Worm (Caenorhabditis elegans): Measurements from ENCODE around the gene clec-6.

Gene clec-6

DNA sequence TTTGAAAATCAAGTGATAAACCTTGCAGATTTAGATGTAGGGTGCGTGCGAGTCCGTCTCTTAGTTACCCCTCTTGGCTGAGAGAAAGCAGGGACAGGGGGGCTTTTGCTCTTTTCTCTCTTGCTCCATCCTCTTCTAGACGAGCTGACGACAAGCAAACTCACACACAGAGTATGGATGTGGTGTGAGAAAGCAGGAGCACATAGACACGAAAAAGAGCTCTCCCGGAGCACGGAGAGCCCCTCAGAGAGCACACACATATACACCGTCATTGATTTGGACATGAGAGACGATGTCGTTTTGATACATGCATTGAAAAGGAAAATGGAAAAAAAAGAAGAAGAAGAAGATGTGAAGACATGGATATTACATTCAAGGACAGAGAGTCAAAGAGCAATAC is 11.6 kb downstream of the clec-6 start:
- TF ChIP-seq ztf-23 (GFP tag; IDR thresholded peaks at IDR 0.05) = no peak
- no peak for TF ChIP-seq med-1 (GFP tag; optimal IDR thresholded peaks at IDR 0.05; ENCODE audit: insufficient read depth)
- TF ChIP-seq cog-1 (tag; optimal IDR thresholded peaks at IDR 0.05) = no peak

DNA sequence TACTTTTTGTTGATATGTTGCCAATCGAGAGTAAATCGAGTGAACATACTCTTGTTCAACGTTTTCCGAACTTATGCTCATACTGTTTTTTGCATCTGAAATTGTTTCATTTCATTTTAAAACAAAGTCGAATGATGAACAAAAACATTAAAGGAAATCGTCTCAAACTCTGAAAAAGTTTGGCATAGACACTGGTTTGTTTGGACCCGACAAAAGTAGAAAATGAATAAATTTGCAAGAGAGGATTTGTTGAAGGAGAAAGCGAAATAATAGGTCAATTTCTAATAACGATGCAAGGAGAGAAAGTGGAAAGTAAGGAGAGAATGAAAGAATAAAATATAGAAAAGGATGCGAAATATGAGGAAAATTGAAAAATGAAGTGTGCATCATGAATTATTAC is 12.6 kb downstream of the clec-6 start, which contains the start of gene C35D10.12:
TSS of gene C35D10.12 (minus strand) at position 101 of the 400 bp plus-strand sequence.
- TF ChIP-seq ztf-23 (GFP tag; IDR thresholded peaks at IDR 0.05) = no peak
- TF ChIP-seq ref-1 (GFP tag; conservative IDR thresholded peaks at IDR 0.05) = no peak
- TF ChIP-seq med-1 (GFP tag; optimal IDR thresholded peaks at IDR 0.05; ENCODE audit: insufficient read depth) = no peak
- TF ChIP-seq T22C8.4 (GFP tag; IDR thresholded peaks at IDR 0.05) = no peak
- no peak for TF ChIP-seq tab-1 (GFP tag; IDR thresholded peaks at IDR 0.05)
- TF ChIP-seq klf-2 (GFP tag; conservative IDR thresholded peaks at IDR 0.05) = no peak

DNA sequence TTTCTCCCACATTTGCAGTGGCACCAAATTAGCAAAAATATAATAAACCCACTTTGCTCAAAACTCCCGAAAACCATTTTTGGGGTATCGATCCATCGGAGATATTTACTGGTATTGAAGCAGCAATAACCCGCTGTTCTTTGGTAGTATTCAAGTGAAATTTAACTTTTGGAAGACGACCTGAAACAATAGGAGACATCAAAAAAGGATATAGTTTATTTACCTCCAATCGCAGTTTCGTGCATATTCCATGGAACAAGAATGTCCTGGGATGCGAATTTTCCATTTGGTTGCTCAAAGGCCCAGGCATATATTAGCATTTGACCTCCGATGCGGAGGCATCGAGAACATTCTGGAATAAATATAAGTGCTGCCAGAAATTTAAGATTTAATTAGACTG is 13.8 kb downstream of the clec-6 start:
- TF ChIP-seq tab-1 (GFP tag; IDR thresholded peaks at IDR 0.05) (no peak), ref-1 (GFP tag; conservative IDR thresholded peaks at IDR 0.05) (no peak), klf-2 (GFP tag; conservative IDR thresholded peaks at IDR 0.05) (no peak), ztf-23 (GFP tag; IDR thresholded peaks at IDR 0.05) (no peak), T22C8.4 (GFP tag; IDR thresholded peaks at IDR 0.05) (no peak), flt-1 (GFP tag; IDR thresholded peaks at IDR 0.05) (no peak), med-1 (GFP tag; optimal IDR thresholded peaks at IDR 0.05; ENCODE audit: insufficient read depth) (no peak), cog-1 (tag; optimal IDR thresholded peaks at IDR 0.05) (no peak)

DNA sequence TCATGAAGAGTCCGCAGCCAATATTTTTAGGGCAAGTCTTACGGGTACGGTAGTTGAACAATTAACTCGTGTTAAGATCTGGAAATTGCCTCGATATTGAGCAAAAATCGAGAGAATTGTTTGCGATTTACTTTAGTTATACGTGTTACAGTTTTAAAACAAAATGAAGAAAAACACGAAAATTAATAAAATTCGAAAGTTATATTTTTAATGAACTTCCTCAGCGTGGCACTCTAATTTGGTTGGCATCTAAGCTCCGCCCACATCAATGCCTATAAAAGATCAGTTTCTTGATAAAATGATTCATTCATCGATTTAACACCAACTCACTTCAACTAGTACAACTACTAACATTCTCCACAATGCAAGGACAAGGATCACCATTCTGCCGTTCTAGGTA is 16.8 kb downstream of the clec-6 start, which contains the start of gene gipc-1:
TSS of gene gipc-1 (plus strand) at position 301 of the 400 bp plus-strand sequence.
- TF ChIP-seq ztf-29 (GFP tag; IDR thresholded peaks at IDR 0.05) = no peak
- no peak for TF ChIP-seq klf-2 (GFP tag; conservative IDR thresholded peaks at IDR 0.05)
- no peak for TF ChIP-seq cog-1 (tag; optimal IDR thresholded peaks at IDR 0.05)
- no peak for TF ChIP-seq flt-1 (GFP tag; IDR thresholded peaks at IDR 0.05)
- TF ChIP-seq tab-1 (GFP tag; IDR thresholded peaks at IDR 0.05) = no peak
- TF ChIP-seq ztf-23 (GFP tag; IDR thresholded peaks at IDR 0.05) = no peak
- TF ChIP-seq med-1 (GFP tag; optimal IDR thresholded peaks at IDR 0.05; ENCODE audit: insufficient read depth) = no peak
- TF ChIP-seq T22C8.4 (GFP tag; IDR thresholded peaks at IDR 0.05) = no peak
- TF ChIP-seq ref-1 (GFP tag; conservative IDR thresholded peaks at IDR 0.05) = no peak

DNA sequence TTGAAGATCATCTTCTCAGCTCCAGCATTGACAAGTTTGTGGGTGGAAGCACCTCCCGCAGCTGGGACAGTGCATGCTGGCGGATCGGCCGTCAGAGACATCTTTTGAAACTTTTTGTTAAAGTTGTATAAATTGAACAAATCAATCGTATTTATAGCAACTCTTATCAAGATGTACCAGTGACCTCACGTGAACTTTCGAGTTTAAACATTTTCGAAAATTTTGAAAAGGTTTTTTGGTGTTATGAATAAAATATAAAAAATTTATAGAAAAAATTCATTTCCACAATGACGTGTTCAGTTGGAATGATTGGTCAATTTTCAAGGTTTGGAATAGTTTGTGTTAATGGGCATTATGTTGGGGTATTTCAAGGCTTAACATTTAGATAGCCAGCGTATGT is 18.6 kb downstream of the clec-6 start, which contains the start of the genes msd-4 and C35D10.3:
TSS of gene msd-4 (minus strand) at position 101 of the 400 bp plus-strand sequence.
TSS of gene C35D10.3 (plus strand) at position 279 of the 400 bp plus-strand sequence.
- no peak for TF ChIP-seq ztf-29 (GFP tag; IDR thresholded peaks at IDR 0.05)
- no peak for TF ChIP-seq ref-1 (GFP tag; conservative IDR thresholded peaks at IDR 0.05)
- no peak for TF ChIP-seq tab-1 (GFP tag; IDR thresholded peaks at IDR 0.05)
- no peak for TF ChIP-seq T22C8.4 (GFP tag; IDR thresholded peaks at IDR 0.05)
- TF ChIP-seq klf-2 (GFP tag; conservative IDR thresholded peaks at IDR 0.05) = no peak
- TF ChIP-seq med-1 (GFP tag; optimal IDR thresholded peaks at IDR 0.05; ENCODE audit: insufficient read depth) = no peak
- TF ChIP-seq flt-1 (GFP tag; IDR thresholded peaks at IDR 0.05) = no peak
- TF ChIP-seq cog-1 (tag; optimal IDR thresholded peaks at IDR 0.05) = no peak
- TF ChIP-seq ztf-23 (GFP tag; IDR thresholded peaks at IDR 0.05) = no peak

DNA sequence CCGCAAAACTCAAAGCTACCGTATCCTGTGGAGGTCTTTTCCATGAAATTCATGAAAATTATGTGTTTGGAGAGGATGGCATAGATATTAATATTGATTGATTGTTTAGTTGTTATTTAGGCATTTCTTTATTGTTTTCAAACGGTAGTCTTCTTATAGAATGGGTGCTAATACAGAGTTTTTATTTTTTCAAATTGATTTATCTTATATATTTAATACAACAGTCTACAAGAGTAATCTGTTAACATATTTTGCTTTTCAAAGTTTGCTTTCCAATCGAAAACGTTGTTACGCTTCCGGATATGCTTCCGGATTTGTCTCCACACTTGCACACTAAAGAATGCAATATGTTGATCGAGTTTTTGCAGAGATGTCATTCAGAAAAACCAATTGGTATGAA is 20.5 kb downstream of the clec-6 start, which contains the start of gene C35D10.17:
TSS of gene C35D10.17 (plus strand) at position 301 of the 400 bp plus-strand sequence.
- no peak for TF ChIP-seq ref-1 (GFP tag; conservative IDR thresholded peaks at IDR 0.05)
- no peak for TF ChIP-seq cog-1 (tag; optimal IDR thresholded peaks at IDR 0.05)
- no peak for TF ChIP-seq ztf-29 (GFP tag; IDR thresholded peaks at IDR 0.05)

DNA sequence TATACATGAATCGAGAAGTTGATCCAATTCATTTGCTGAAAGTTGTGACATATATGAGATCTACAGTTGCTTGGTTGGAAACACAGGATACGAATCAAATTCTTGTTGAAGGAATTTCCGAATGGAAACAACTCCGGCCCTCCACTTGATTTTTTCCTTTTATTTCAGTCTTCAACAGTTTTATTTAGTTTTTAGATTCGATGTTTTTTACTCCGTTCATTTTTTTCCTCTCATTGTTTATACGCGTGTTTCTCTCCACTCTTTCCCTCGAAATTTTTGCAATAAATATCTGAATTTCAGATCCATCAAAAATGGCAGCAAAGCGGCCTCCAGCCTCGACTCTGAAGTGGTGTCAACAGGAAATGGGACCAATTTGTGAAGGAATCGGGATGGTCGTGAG is 24.1 kb downstream of the clec-6 start, which contains the start of gene coq-8:
TSS of gene coq-8 (plus strand) at position 301 of the 400 bp plus-strand sequence.
- TF ChIP-seq T22C8.4 (GFP tag; IDR thresholded peaks at IDR 0.05) = no peak
- TF ChIP-seq med-1 (GFP tag; optimal IDR thresholded peaks at IDR 0.05; ENCODE audit: insufficient read depth) = no peak
- no peak for TF ChIP-seq ref-1 (GFP tag; conservative IDR thresholded peaks at IDR 0.05)
- TF ChIP-seq klf-2 (GFP tag; conservative IDR thresholded peaks at IDR 0.05) = no peak
- no peak for TF ChIP-seq flt-1 (GFP tag; IDR thresholded peaks at IDR 0.05)
- TF ChIP-seq tab-1 (GFP tag; IDR thresholded peaks at IDR 0.05) = no peak
- TF ChIP-seq ztf-29 (GFP tag; IDR thresholded peaks at IDR 0.05) = no peak
- TF ChIP-seq cog-1 (tag; optimal IDR thresholded peaks at IDR 0.05) = no peak
- no peak for TF ChIP-seq ztf-23 (GFP tag; IDR thresholded peaks at IDR 0.05)

DNA sequence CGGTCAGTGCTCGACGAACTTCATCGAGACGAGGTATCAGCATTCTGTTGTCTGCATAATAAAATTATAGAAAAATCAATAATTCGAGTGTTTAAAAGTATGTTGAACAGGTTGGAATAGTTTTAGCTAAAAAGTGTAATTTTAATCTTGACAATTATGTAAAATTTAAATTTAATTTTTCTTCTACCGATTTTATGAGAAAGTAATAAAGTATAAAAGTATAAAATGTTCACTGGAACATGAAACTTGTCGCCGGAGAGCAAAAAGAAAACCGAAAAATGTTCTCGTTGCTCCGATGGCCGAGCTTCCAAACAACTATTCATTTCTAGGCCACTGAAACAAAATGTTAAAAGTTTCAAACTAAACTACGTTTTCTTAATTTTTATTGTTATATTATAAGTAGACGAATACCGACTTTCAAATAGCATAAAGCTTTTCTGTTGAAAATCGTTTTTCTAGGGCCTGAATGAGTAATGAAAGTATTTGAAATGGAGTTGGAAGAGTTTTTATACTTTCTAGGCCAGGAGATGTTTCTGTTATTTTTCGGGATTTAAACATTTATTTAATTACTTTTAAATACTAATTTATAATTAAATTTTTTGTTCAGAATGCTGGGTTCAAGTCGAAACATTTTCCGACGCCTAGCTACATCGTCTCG is 25.4 kb downstream of the clec-6 start, which contains the start of the genes C35D10.10 and C35D10.5:
TSS of gene C35D10.10 (minus strand) at position 51 of the 658 bp plus-strand sequence.
TSS of gene C35D10.5 (plus strand) at position 608 of the 658 bp plus-strand sequence.
- TF ChIP-seq tab-1 (GFP tag; IDR thresholded peaks at IDR 0.05) (no peak), ztf-23 (GFP tag; IDR thresholded peaks at IDR 0.05) (no peak), cog-1 (tag; optimal IDR thresholded peaks at IDR 0.05) (no peak), T22C8.4 (GFP tag; IDR thresholded peaks at IDR 0.05) (no peak), med-1 (GFP tag; optimal IDR thresholded peaks at IDR 0.05; ENCODE audit: insufficient read depth) (no peak), flt-1 (GFP tag; IDR thresholded peaks at IDR 0.05) (no peak), klf-2 (GFP tag; conservative IDR thresholded peaks at IDR 0.05) (no peak), ztf-29 (GFP tag; IDR thresholded peaks at IDR 0.05) (no peak), ref-1 (GFP tag; conservative IDR thresholded peaks at IDR 0.05) (no peak)

DNA sequence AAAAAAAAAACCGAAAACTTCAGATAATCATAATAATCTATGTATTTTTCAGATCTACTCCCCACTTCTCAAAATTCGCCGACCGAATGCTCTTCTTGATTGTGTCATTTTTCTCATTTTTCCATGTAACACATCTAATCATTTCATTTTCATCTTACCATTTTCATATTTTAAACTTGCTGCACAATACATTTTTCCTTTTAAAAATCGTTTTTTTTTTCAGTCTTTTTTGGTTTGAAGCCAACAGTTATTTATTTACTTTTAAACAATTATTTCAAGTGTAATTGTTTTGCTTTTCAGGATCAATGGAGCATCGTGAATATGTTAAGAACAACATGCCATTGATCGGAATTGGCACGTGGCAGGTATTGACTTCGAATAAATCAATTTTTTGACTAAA is 28.2 kb downstream of the clec-6 start, which contains the start of gene C35D10.6:
TSS of gene C35D10.6 (plus strand) at position 301 of the 400 bp plus-strand sequence.
- TF ChIP-seq flt-1 (GFP tag; IDR thresholded peaks at IDR 0.05) (no peak), klf-2 (GFP tag; conservative IDR thresholded peaks at IDR 0.05) (no peak), ref-1 (GFP tag; conservative IDR thresholded peaks at IDR 0.05) (no peak), T22C8.4 (GFP tag; IDR thresholded peaks at IDR 0.05) (no peak), ztf-29 (GFP tag; IDR thresholded peaks at IDR 0.05) (no peak), med-1 (GFP tag; optimal IDR thresholded peaks at IDR 0.05; ENCODE audit: insufficient read depth) (no peak), cog-1 (tag; optimal IDR thresholded peaks at IDR 0.05) (no peak), tab-1 (GFP tag; IDR thresholded peaks at IDR 0.05) (no peak), ztf-23 (GFP tag; IDR thresholded peaks at IDR 0.05) (no peak)
